Worm (Caenorhabditis elegans) whole organism, L2 larva: ENCODE results near the gene W02B12.12.

ENCODE experiments used
- C34F6.9 ChIP-seq: fragments of 150-350 bp; optimal IDR thresholded peaks from 2 replicates; lab custom pipeline; 2014; ENCODE audit warnings: missing biosample characterization, missing genetic modification characterization
- F13H6.1 ChIP-seq: sonication (generic microtip); optimal IDR thresholded peaks from 2 replicates; lab custom pipeline; 2016; ENCODE audit warnings: missing genetic modification characterization, missing compliant biosample characterization
- R02D3.7 ChIP-seq: fragments of 150-350 bp; optimal IDR thresholded peaks from 2 replicates; lab custom pipeline; 2014; ENCODE audit warnings: missing biosample characterization, missing genetic modification characterization
- Y55F3AM.14 ChIP-seq: fragments of 200-800 bp; sonication (Bioruptor generic); optimal IDR thresholded peaks from 2 replicates; lab custom pipeline; 2018; ENCODE audit warnings: mild to moderate bottlenecking, missing genetic modification characterization, missing compliant biosample characterization
- ZK546.5 ChIP-seq: sonication (generic microtip); optimal IDR thresholded peaks from 2 replicates; lab custom pipeline; 2017; ENCODE audit warnings: missing biosample characterization, missing genetic modification characterization
- alr-1 ChIP-seq: fragments of 150-350 bp; optimal IDR thresholded peaks from 2 replicates; lab custom pipeline; 2014; ENCODE audit warnings: missing biosample characterization, missing genetic modification characterization
- aly-2 ChIP-seq: fragments of 150-350 bp; optimal IDR thresholded peaks from 2 replicates; lab custom pipeline; 2014; ENCODE audit warnings: missing biosample characterization, missing genetic modification characterization
- ama-1 ChIP-seq: fragments of 150-350 bp; optimal IDR thresholded peaks from 2 replicates; lab custom pipeline; 2018; ENCODE audit warnings: inconsistent platforms
- blmp-1 ChIP-seq: sonication (generic microtip); optimal IDR thresholded peaks from 2 replicates; lab custom pipeline; 2017; ENCODE audit warnings: missing genetic modification characterization, mild to moderate bottlenecking, missing compliant biosample characterization, antibody characterized with exemption, moderate library complexity; ENCODE audit not compliant: insufficient read depth
- ceh-16 ChIP-seq: fragments of 150-350 bp; optimal IDR thresholded peaks from 2 replicates; lab custom pipeline; 2014; ENCODE audit warnings: missing biosample characterization, missing genetic modification characterization
- ceh-82 ChIP-seq: fragments of 150-350 bp; optimal IDR thresholded peaks from 2 replicates; lab custom pipeline; 2014; ENCODE audit warnings: missing biosample characterization, missing genetic modification characterization
- crh-2 ChIP-seq: sonication (generic microtip); optimal IDR thresholded peaks from 2 replicates; lab custom pipeline; 2017; ENCODE audit warnings: missing biosample characterization, missing genetic modification characterization
- dmd-4 ChIP-seq: sonication (generic microtip); optimal IDR thresholded peaks from 2 replicates; lab custom pipeline; 2017; ENCODE audit warnings: missing biosample characterization, missing genetic modification characterization
- egl-27 ChIP-seq: sonication (generic microtip); optimal IDR thresholded peaks from 3 replicates; lab custom pipeline; 2017; ENCODE audit warnings: missing biosample characterization, missing genetic modification reagents, missing genetic modification characterization
- elt-1 ChIP-seq: fragments of 150-350 bp; optimal IDR thresholded peaks from 2 replicates; lab custom pipeline; 2014; ENCODE audit warnings: missing biosample characterization, missing genetic modification characterization
- elt-3 ChIP-seq: sonication (generic microtip); optimal IDR thresholded peaks from 2 replicates; lab custom pipeline; 2017; ENCODE audit warnings: missing biosample characterization, missing genetic modification characterization
- fos-1 ChIP-seq: fragments of 150-350 bp; optimal IDR thresholded peaks from 2 replicates; lab custom pipeline; 2014; ENCODE audit warnings: missing biosample characterization, missing genetic modification characterization
- gmeb-1 ChIP-seq: fragments of 150-350 bp; optimal IDR thresholded peaks from 2 replicates; lab custom pipeline; 2014; ENCODE audit warnings: missing biosample characterization, missing genetic modification characterization
- lin-11 ChIP-seq: fragments of 150-350 bp; sonication (generic microtip); optimal IDR thresholded peaks from 2 replicates; lab custom pipeline; 2014; ENCODE audit warnings: missing biosample characterization, missing genetic modification characterization, inconsistent platforms, mixed read lengths
- lin-13 ChIP-seq: fragments of 150-350 bp; optimal IDR thresholded peaks from 2 replicates; lab custom pipeline; 2014; ENCODE audit warnings: missing biosample characterization, missing genetic modification reagents, missing genetic modification characterization
- lin-39 ChIP-seq: fragments of 150-350 bp; optimal IDR thresholded peaks from 2 replicates; lab custom pipeline; 2014; ENCODE audit warnings: missing biosample characterization, missing genetic modification reagents, missing genetic modification characterization
- lsy-2 ChIP-seq, 2 experiments: fragments of 150-350 bp in 1 of 2; sonication (generic microtip) in 1 of 2; optimal IDR thresholded peaks; 2 replicates each; lab custom pipeline; 2014 to 2017; ENCODE audit warnings: missing biosample characterization in 2 of 2, missing genetic modification characterization in 2 of 2
- mab-5 ChIP-seq: fragments of 150-350 bp; optimal IDR thresholded peaks from 2 replicates; lab custom pipeline; 2014; ENCODE audit warnings: missing biosample characterization, missing genetic modification characterization
- mbf-1 ChIP-seq: sonication (generic microtip); optimal IDR thresholded peaks from 2 replicates; lab custom pipeline; 2017; ENCODE audit warnings: missing biosample characterization, missing genetic modification characterization
- mdl-1 ChIP-seq, 2 experiments: fragments of 150-350 bp in 1 of 2; sonication (generic microtip) in 1 of 2; optimal IDR thresholded peaks; 2 replicates each; lab custom pipeline; 2017; ENCODE audit warnings: missing biosample characterization in 2 of 2, missing genetic modification characterization in 2 of 2
- nhr-10 ChIP-seq: sonication (generic microtip); optimal IDR thresholded peaks from 2 replicates; lab custom pipeline; 2017; ENCODE audit warnings: missing biosample characterization, missing genetic modification characterization
- nhr-11 ChIP-seq: fragments of 150-350 bp; optimal IDR thresholded peaks from 2 replicates; lab custom pipeline; 2014; ENCODE audit warnings: missing biosample characterization, missing genetic modification characterization
- nhr-12 ChIP-seq: fragments of 150-350 bp; optimal IDR thresholded peaks from 2 replicates; lab custom pipeline; 2014; ENCODE audit warnings: missing biosample characterization, missing genetic modification characterization
- nhr-129 ChIP-seq: fragments of 150-350 bp; optimal IDR thresholded peaks from 2 replicates; lab custom pipeline; 2014; ENCODE audit warnings: missing biosample characterization, missing genetic modification characterization
- nhr-21 ChIP-seq: fragments of 150-350 bp; optimal IDR thresholded peaks from 2 replicates; lab custom pipeline; 2014; ENCODE audit warnings: missing biosample characterization, missing genetic modification characterization
- nhr-23 ChIP-seq: fragments of 150-350 bp; optimal IDR thresholded peaks from 2 replicates; lab custom pipeline; 2014; ENCODE audit warnings: missing biosample characterization, missing genetic modification reagents, missing genetic modification characterization
- nhr-237 ChIP-seq: fragments of 150-350 bp; optimal IDR thresholded peaks from 2 replicates; lab custom pipeline; 2014; ENCODE audit warnings: missing biosample characterization, missing genetic modification characterization
- nhr-25 ChIP-seq: fragments of 150-350 bp; sonication (generic microtip); optimal IDR thresholded peaks from 3 replicates; lab custom pipeline; 2014; ENCODE audit warnings: missing biosample characterization, missing genetic modification characterization
- nhr-6 ChIP-seq: fragments of 150-350 bp; optimal IDR thresholded peaks from 2 replicates; lab custom pipeline; 2014; ENCODE audit warnings: missing biosample characterization, missing genetic modification characterization
- nhr-77 ChIP-seq: fragments of 150-350 bp; optimal IDR thresholded peaks from 2 replicates; lab custom pipeline; 2014; ENCODE audit warnings: missing biosample characterization, missing genetic modification characterization
- peb-1 ChIP-seq: fragments of 150-350 bp; optimal IDR thresholded peaks from 2 replicates; lab custom pipeline; 2014; ENCODE audit warnings: missing biosample characterization, missing genetic modification characterization
- sem-4 ChIP-seq: fragments of 150-350 bp; optimal IDR thresholded peaks from 2 replicates; lab custom pipeline; 2014; ENCODE audit warnings: missing biosample characterization, missing genetic modification reagents, missing genetic modification characterization
- skn-1 ChIP-seq: sonication (generic microtip); optimal IDR thresholded peaks from 2 replicates; lab custom pipeline; 2017; ENCODE audit warnings: missing biosample characterization, missing genetic modification characterization
- sma-3 ChIP-seq: sonication (generic microtip); optimal IDR thresholded peaks from 2 replicates; lab custom pipeline; 2016; ENCODE audit warnings: missing genetic modification reagents, missing genetic modification characterization, missing compliant biosample characterization
- sma-9 ChIP-seq, 2 experiments: fragments of 150-350 bp in 1 of 2; sonication (generic microtip) in 1 of 2; optimal IDR thresholded peaks; 2 replicates each; lab custom pipeline; 2014 to 2016; ENCODE audit warnings: missing genetic modification characterization in 2 of 2, mild to moderate bottlenecking in 1 of 2, missing biosample characterization in 1 of 2, missing compliant biosample characterization in 1 of 2, missing genetic modification reagents in 1 of 2, moderate library complexity in 1 of 2
- snpc-4 ChIP-seq: fragments of 150-350 bp; optimal IDR thresholded peaks from 2 replicates; lab custom pipeline; 2014; ENCODE audit warnings: missing biosample characterization, missing genetic modification characterization
- unc-39 ChIP-seq: fragments of 150-350 bp; optimal IDR thresholded peaks from 2 replicates; lab custom pipeline; 2014; ENCODE audit warnings: missing biosample characterization, missing genetic modification characterization
- unc-55 ChIP-seq: fragments of 150-350 bp; sonication (generic microtip); optimal IDR thresholded peaks from 3 replicates; lab custom pipeline; 2014; ENCODE audit warnings: missing biosample characterization, missing genetic modification reagents, missing genetic modification characterization
- unc-62 ChIP-seq: fragments of 150-350 bp; optimal IDR thresholded peaks from 2 replicates; lab custom pipeline; 2014; ENCODE audit warnings: missing biosample characterization, missing genetic modification reagents, missing genetic modification characterization
- zag-1 ChIP-seq: fragments of 150-350 bp; optimal IDR thresholded peaks from 2 replicates; lab custom pipeline; 2014; ENCODE audit warnings: missing biosample characterization, missing genetic modification characterization
- ztf-1 ChIP-seq: fragments of 200-800 bp; sonication (Bioruptor generic); conservative IDR thresholded peaks from 2 replicates; pipeline ENCODE4 v1.3.6; 2022; ENCODE audit warnings: missing genetic modification characterization, missing compliant biosample characterization
- ztf-11 ChIP-seq: sonication (generic microtip); optimal IDR thresholded peaks from 2 replicates; lab custom pipeline; 2017; ENCODE audit warnings: missing biosample characterization, missing genetic modification characterization
- ztf-4 ChIP-seq: fragments of 150-350 bp; optimal IDR thresholded peaks from 2 replicates; lab custom pipeline; 2014; ENCODE audit warnings: missing biosample characterization, missing genetic modification characterization

The W02B12.12 gene

DNA sequence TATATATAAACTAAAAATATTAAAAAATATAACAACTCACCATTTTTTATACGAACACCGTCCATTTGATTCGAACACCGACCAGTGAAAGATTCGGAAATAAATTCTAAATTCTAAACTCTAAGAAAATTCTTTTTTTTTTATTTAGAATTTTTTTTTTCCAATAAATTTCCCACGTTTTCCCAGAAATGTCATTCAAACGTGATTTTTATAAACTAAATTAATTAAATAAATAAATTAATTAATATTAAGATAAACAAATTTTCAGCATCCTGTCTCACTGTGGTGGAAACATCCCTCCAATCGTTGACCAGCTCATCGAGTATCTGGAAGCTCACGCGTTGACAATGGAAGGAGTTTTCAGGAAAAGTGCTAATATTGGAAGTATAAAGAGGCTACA is 11.4 kb downstream of the W02B12.12 start, which contains the start of gene klp-17:
klp-17 (minus strand) TSS at position 101 of the 400 bp plus-strand sequence.
- no peak for TF ChIP-seq nhr-23 (tag; lab: Kevin White, UChicago)
- TF ChIP-seq ztf-11, result no peak

DNA sequence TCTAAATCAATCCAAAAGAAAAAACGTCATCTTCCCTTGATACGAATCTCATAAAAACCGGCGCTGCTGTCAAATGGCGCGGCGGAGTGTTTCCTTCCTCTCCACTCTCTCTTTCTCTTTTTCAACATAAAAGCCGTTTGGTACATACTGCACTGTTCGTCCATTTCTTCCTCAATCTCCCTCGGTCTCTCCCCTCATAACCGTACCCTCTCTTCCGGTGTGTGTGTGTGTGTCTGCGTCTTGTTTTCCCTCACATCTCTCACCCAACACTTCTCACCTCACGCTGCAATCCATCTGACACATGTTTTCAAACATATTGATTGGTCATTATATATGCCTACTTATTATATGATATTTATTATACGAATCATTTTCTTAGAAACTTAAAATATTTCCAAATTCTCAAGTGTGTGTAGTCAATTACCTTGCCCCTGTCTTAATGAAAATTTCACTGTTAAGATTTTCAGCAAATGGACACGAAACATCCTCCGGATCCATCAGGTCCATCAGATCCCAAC is 14.5 kb downstream of the W02B12.12 start, which contains the start of the genes aars-1 and rga-1:
aars-1 (minus strand) TSS at position 71 of the 518 bp plus-strand sequence.
rga-1 (plus strand) TSS at position 468 of the 518 bp plus-strand sequence.
- TF ChIP-seq nhr-129 (peak; percentile 70), dmd-4 (tag; lab: Kevin White, UChicago) (no peak), sma-3 (GFP tag; lab: Kevin White, UChicago) (peak; percentile 40), Y55F3AM.14 (no peak), ceh-16 (tag; lab: Kevin White, UChicago) (no peak), C34F6.9 (tag; lab: Kevin White, UChicago) (peak; percentile 77), aly-2 (tag; lab: Kevin White, UChicago) (no peak), sma-9 (GFP tag; optimal IDR thresholded peaks at IDR 0.05; lab: Kevin White, UChicago) (peak; percentile 83), sma-9 (tag; optimal IDR thresholded peaks at IDR 0.05; lab: Kevin White, UChicago) (no peak), ceh-82 (tag; lab: Kevin White, UChicago) (no peak), mdl-1 (tag; optimal IDR thresholded peaks at IDR 0.05; lab: Kevin White, UChicago) (no peak), F13H6.1 (tag; lab: Kevin White, UChicago) (peak; percentile 75), lin-11 (tag; lab: Kevin White, UChicago) (no peak), gmeb-1 (tag; lab: Kevin White, UChicago) (no peak), R02D3.7 (tag; lab: Kevin White, UChicago) (no peak), unc-62 (GFP tag; lab: Kevin White, UChicago) (no peak), lin-13 (GFP tag; lab: Kevin White, UChicago) (peak; percentile 20), alr-1 (no peak), crh-2 (peak; percentile 39), nhr-10 (tag; lab: Kevin White, UChicago) (no peak), sem-4 (tag; lab: Kevin White, UChicago) (peak; percentile 77), ztf-4 (tag; lab: Kevin White, UChicago) (no peak), zag-1 (tag; lab: Kevin White, UChicago) (no peak), elt-3 (tag; lab: Kevin White, UChicago) (no peak), nhr-6 (tag; lab: Kevin White, UChicago) (no peak), fos-1 (peak; percentile 68), egl-27 (tag; lab: Kevin White, UChicago) (no peak), unc-39 (tag; lab: Kevin White, UChicago) (no peak), snpc-4 (tag; lab: Kevin White, UChicago) (no peak), elt-1 (no peak), unc-55 (GFP tag; lab: Kevin White, UChicago) (peak; percentile 50), peb-1 (no peak), ZK546.5 (tag; lab: Kevin White, UChicago) (no peak), nhr-77 (tag; lab: Kevin White, UChicago) (no peak), nhr-23 (tag; lab: Kevin White, UChicago) (no peak), ztf-11 (no peak), ztf-1 (GFP tag; lab: Robert Waterston, UW) (no peak), mbf-1 (tag; lab: Kevin White, UChicago) (no peak), ama-1 (no peak), nhr-11 (no peak), lin-39 (tag; lab: Kevin White, UChicago) (no peak), mab-5 (no peak), blmp-1 (tag; lab: Kevin White, UChicago) (peak; percentile 70), skn-1 (tag; lab: Kevin White, UChicago) (no peak), nhr-21 (tag; lab: Kevin White, UChicago) (peak; percentile 48), lsy-2 (tag; optimal IDR thresholded peaks at IDR 0.05; lab: Kevin White, UChicago) (peak in 1 of 2 experiments; percentile 70), nhr-12 (tag; lab: Kevin White, UChicago) (no peak), nhr-25 (tag; lab: Kevin White, UChicago) (peak; percentile 73), nhr-237 (tag; lab: Kevin White, UChicago) (no peak)
